Fruit fly (Drosophila melanogaster): ENCODE measurements around the gene eff.

eff gene

dm6 chr3R:14696949-14697513, 44.1 kb downstream of the eff start, which contains the start of gene Meltrin (continued):
- peak; percentile 66 for TF ChIP-seq gcm (GFP tag; optimal IDR thresholded peaks at IDR 0.05)
- peak; percentile 56 for TF ChIP-seq CG18262 (tag; optimal IDR thresholded peaks at IDR 0.05)
- no peak for TF ChIP-seq CG16863 (GFP tag; optimal IDR thresholded peaks at IDR 0.05)
- peak; percentile 44 for TF ChIP-seq phol (tag; optimal IDR thresholded peaks at IDR 0.05)
- peak; percentile 78 for TF ChIP-seq Deaf1 (tag; optimal IDR thresholded peaks at IDR 0.05)
- TF ChIP-seq gsb-n (tag; optimal IDR thresholded peaks at IDR 0.05): peak; percentile 41
- no peak for TF ChIP-seq knrl (GFP tag; IDR thresholded peaks at IDR 0.05; ENCODE audit: partially characterized antibody)
- no peak for TF ChIP-seq Tbp (GFP tag; optimal IDR thresholded peaks at IDR 0.05)
- peak; percentile 56; the same call in 1 of the 4 replicates for TF ChIP-seq Gug (GFP tag; IDR thresholded peaks at IDR 0.05)
- TF ChIP-seq CG7786 (GFP tag; optimal IDR thresholded peaks at IDR 0.05): peak; percentile 0
- no peak for TF ChIP-seq CG32532 (GFP tag; IDR thresholded peaks at IDR 0.05)
- peak; percentile 70 for TF ChIP-seq CG12071 (GFP tag; optimal IDR thresholded peaks at IDR 0.05)
- peak; percentile 68 for TF ChIP-seq Hand (GFP tag; optimal IDR thresholded peaks at IDR 0.05)
- no peak for TF ChIP-seq dimm (GFP tag; IDR thresholded peaks at IDR 0.05)
- TF ChIP-seq eyg (GFP tag; optimal IDR thresholded peaks at IDR 0.05): peak; percentile 28
- peak; percentile 25 for TF ChIP-seq psq (GFP tag; optimal IDR thresholded peaks at IDR 0.05)
- TF ChIP-seq CG2199 (GFP tag; IDR thresholded peaks at IDR 0.05): no peak
- no peak for TF ChIP-seq CG11695 (GFP tag; IDR thresholded peaks at IDR 0.05)
- TF ChIP-seq CG8388 (GFP tag; optimal IDR thresholded peaks at IDR 0.05): peak; percentile 54
- TF ChIP-seq YL-1 (GFP tag; optimal IDR thresholded peaks at IDR 0.05): peak; percentile 71
- TF ChIP-seq gfzf (GFP tag; optimal IDR thresholded peaks at IDR 0.05): peak; percentile 97
- TF ChIP-seq CG33213 (GFP tag; optimal IDR thresholded peaks at IDR 0.05): peak; percentile 76
- peak; percentile 19 for TF ChIP-seq CG10979 (tag; optimal IDR thresholded peaks at IDR 0.05)
- no peak for TF ChIP-seq tx (GFP tag; optimal IDR thresholded peaks at IDR 0.05)
- TF ChIP-seq CG11093 (GFP tag; IDR thresholded peaks at IDR 0.05): no peak
- TF ChIP-seq CG30403 (GFP tag; optimal IDR thresholded peaks at IDR 0.05): peak; percentile 6
- peak; percentile 43 for TF ChIP-seq fd102C (GFP tag; optimal IDR thresholded peaks at IDR 0.05)
- TF ChIP-seq CG7839 (tag; optimal IDR thresholded peaks at IDR 0.05): peak; percentile 56
- peak; percentile 70 for TF ChIP-seq sug (tag; optimal IDR thresholded peaks at IDR 0.05)
- peak; percentile 60 for TF ChIP-seq Nf-YB (GFP tag; optimal IDR thresholded peaks at IDR 0.05)
- TF ChIP-seq CG10267 (tag; optimal IDR thresholded peaks at IDR 0.05): peak; percentile 71
- TF ChIP-seq CG9876 (GFP tag; optimal IDR thresholded peaks at IDR 0.05): peak; percentile 45
- peak; percentile 54 for TF ChIP-seq PHDP (tag; optimal IDR thresholded peaks at IDR 0.05)
- TF ChIP-seq CG5245 (GFP tag; optimal IDR thresholded peaks at IDR 0.05): peak; percentile 13
- TF ChIP-seq Med (GFP tag): peak; percentile 94
- TF ChIP-seq CG12155 (GFP tag; optimal IDR thresholded peaks at IDR 0.05): peak; percentile 7
- peak; percentile 83 for TF ChIP-seq CG13894 (tag; optimal IDR thresholded peaks at IDR 0.05)
- peak; percentile 47 for TF ChIP-seq CG1647 (GFP tag; optimal IDR thresholded peaks at IDR 0.05)
- peak; percentile 50 for TF ChIP-seq CG15269 (tag; optimal IDR thresholded peaks at IDR 0.05)
- TF ChIP-seq tll (GFP tag; optimal IDR thresholded peaks at IDR 0.05): peak in 1 of 2 experiments; percentile 32
- TF ChIP-seq CG13287 (GFP tag; IDR thresholded peaks at IDR 0.05; ENCODE audit: partially characterized antibody): no peak
- TF ChIP-seq CG2875 (GFP tag; optimal IDR thresholded peaks at IDR 0.05): peak; percentile 37
- TF ChIP-seq Eip74EF (GFP tag; optimal IDR thresholded peaks at IDR 0.05): peak in 1 of 2 experiments; percentile 49
- TF ChIP-seq slp2 (GFP tag; optimal IDR thresholded peaks at IDR 0.05): no peak
- peak; percentile 3 for TF ChIP-seq nau (GFP tag; optimal IDR thresholded peaks at IDR 0.05)
- peak; percentile 36 for TF ChIP-seq Dad (GFP tag; optimal IDR thresholded peaks at IDR 0.05)
- peak; percentile 69 for TF ChIP-seq ems (GFP tag; optimal IDR thresholded peaks at IDR 0.05)
- peak; percentile 70 for TF ChIP-seq B-H2 (GFP tag; optimal IDR thresholded peaks at IDR 0.05)
- peak; percentile 69 for TF ChIP-seq ERR (GFP tag; optimal IDR thresholded peaks at IDR 0.05)

Measured in whole organism, embryonic.